Worm (Caenorhabditis elegans) whole organism, L4/young adult: ENCODE data around the gene pes-23.

Source experiments
- W03F9.2 ChIP-seq: fragments of 150-350 bp; optimal IDR thresholded peaks from 2 replicates; lab custom pipeline; 2014; ENCODE audit warnings: missing biosample characterization, missing genetic modification characterization
- him-1 ChIP-seq: sonication (generic microtip); optimal IDR thresholded peaks from 2 replicates; lab custom pipeline; 2016; ENCODE audit warnings: missing genotype, missing genetic modification reagents, missing genetic modification characterization, missing compliant biosample characterization

DNA sequence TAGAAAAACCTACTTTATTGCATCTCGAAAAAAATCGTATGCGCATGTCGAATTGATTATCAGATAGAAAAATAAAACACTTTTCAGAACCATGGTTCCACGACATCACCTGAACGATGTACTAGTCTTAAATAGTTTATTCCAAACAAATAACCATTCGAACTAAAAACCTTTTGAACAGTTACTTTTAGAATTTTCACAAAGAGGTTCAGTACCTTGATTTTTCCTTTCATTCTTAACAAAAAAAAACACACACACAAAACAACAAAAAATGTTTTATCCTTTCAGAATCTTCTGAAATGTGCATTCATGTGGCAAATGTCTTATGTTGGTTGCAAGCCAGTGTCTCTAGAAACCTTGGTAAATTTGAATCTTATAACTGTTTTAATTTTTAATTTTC, 26.5 kb upstream of the pes-23 start, which contains the start of gene F41C6.4:
- TF ChIP-seq him-1 (no peak), W03F9.2 (no peak)
